Worm (Caenorhabditis elegans) whole organism, L4 larva: Measurements from ENCODE around the gene asp-4.

Experiments used
- Y75B8A.6 ChIP-seq: fragments of 200-800 bp; sonication (Bioruptor generic); IDR thresholded peaks from 2 replicates; pipeline ENCODE4 v1.3.6; 2022; ENCODE audit warnings: missing genetic modification reagents, missing genetic modification characterization, missing compliant biosample characterization
- ZK546.5 ChIP-seq, 2 experiments: sonication (generic microtip); optimal IDR thresholded peaks; 2 replicates each; lab custom pipeline; 2017; ENCODE audit warnings: missing biosample characterization in 2 of 2, missing genetic modification characterization in 2 of 2
- aha-1 ChIP-seq: fragments of 150-350 bp; peaks from one replicate; lab custom pipeline; 2014; ENCODE audit warnings: missing biosample characterization, missing genetic modification characterization
- ceh-20 ChIP-seq: fragments of 200-800 bp; sonication (Bioruptor generic); IDR thresholded peaks from 2 replicates; pipeline ENCODE4 v1.3.6; 2022; ENCODE audit warnings: missing genetic modification reagents, missing genetic modification characterization, missing compliant biosample characterization
- ctbp-1 ChIP-seq: fragments of 200-800 bp; sonication (Bioruptor generic); IDR thresholded peaks from 2 replicates; pipeline ENCODE4 v1.3.6; 2022; ENCODE audit warnings: missing genetic modification reagents, missing genetic modification characterization, missing compliant biosample characterization
- daf-16 ChIP-seq, 3 experiments: sonication (generic microtip); optimal IDR thresholded peaks; 2 replicates each; lab custom pipeline; 2016 to 2017; ENCODE audit warnings: missing genetic modification characterization in 3 of 3, missing genetic modification reagents in 3 of 3, mild to moderate bottlenecking in 2 of 3, missing compliant biosample characterization in 2 of 3, missing biosample characterization in 1 of 3, moderate library complexity in 1 of 3
- dmd-6 ChIP-seq: fragments of 200-800 bp; sonication (Bioruptor generic); IDR thresholded peaks from 2 replicates; pipeline ENCODE4 v1.3.6; 2022; ENCODE audit warnings: missing genetic modification reagents, missing genetic modification characterization, missing compliant biosample characterization
- dpl-1 ChIP-seq: fragments of 150-350 bp; optimal IDR thresholded peaks from 2 replicates; lab custom pipeline; 2014; ENCODE audit warnings: missing biosample characterization, missing genetic modification reagents, missing genetic modification characterization
- dve-1 ChIP-seq: sonication (generic microtip); optimal IDR thresholded peaks from 2 replicates; lab custom pipeline; 2017; ENCODE audit warnings: antibody characterized with exemption, mild to moderate bottlenecking, missing genetic modification characterization, missing compliant biosample characterization; ENCODE audit not compliant: insufficient read depth
- gei-8 ChIP-seq: fragments of 200-800 bp; sonication (Bioruptor generic); optimal IDR thresholded peaks from 2 replicates; lab custom pipeline; 2018; ENCODE audit warnings: mild to moderate bottlenecking, missing genetic modification characterization, missing compliant biosample characterization
- hlh-11 ChIP-seq: fragments of 200-800 bp; sonication (Bioruptor generic); optimal IDR thresholded peaks from 2 replicates; lab custom pipeline; 2018; ENCODE audit warnings: mild to moderate bottlenecking, missing genetic modification characterization, missing compliant biosample characterization
- hlh-30 ChIP-seq: sonication (generic microtip); optimal IDR thresholded peaks from 2 replicates; lab custom pipeline; 2017; ENCODE audit warnings: antibody characterized with exemption, mild to moderate bottlenecking, missing genetic modification characterization, missing compliant biosample characterization; ENCODE audit not compliant: insufficient read depth
- hmg-1.1 ChIP-seq: fragments of 200-800 bp; sonication (Bioruptor generic); IDR thresholded peaks from 2 replicates; pipeline ENCODE4 v1.3.6; 2022; ENCODE audit warnings: missing genetic modification reagents, missing genetic modification characterization, missing compliant biosample characterization
- lin-1 ChIP-seq: fragments of 200-800 bp; sonication (Bioruptor generic); IDR thresholded peaks from 2 replicates; pipeline ENCODE4 v1.3.6; 2022; ENCODE audit warnings: missing genetic modification reagents, missing genetic modification characterization, missing compliant biosample characterization
- madf-9 ChIP-seq: fragments of 200-800 bp; sonication (Bioruptor generic); conservative IDR thresholded peaks from 2 replicates; pipeline ENCODE4 v1.3.6; 2022; ENCODE audit warnings: missing genetic modification reagents, missing genetic modification characterization, missing compliant biosample characterization
- mdl-1 ChIP-seq, 2 experiments: fragments of 150-350 bp in 1 of 2; sonication (generic microtip) in 1 of 2; optimal IDR thresholded peaks; 2 replicates each; lab custom pipeline; 2014 to 2017; ENCODE audit warnings: missing biosample characterization in 2 of 2, missing genetic modification characterization in 2 of 2
- mes-2 ChIP-seq: sonication (generic microtip); optimal IDR thresholded peaks from 2 replicates; lab custom pipeline; 2016; ENCODE audit warnings: missing genotype, mild to moderate bottlenecking, missing genetic modification characterization, missing compliant biosample characterization; ENCODE audit not compliant: poor library complexity, severe bottlenecking
- mxl-2 ChIP-seq: fragments of 200-800 bp; sonication (Bioruptor generic); conservative IDR thresholded peaks from 2 replicates; pipeline ENCODE4 v1.3.6; 2022; ENCODE audit warnings: missing genetic modification reagents, missing genetic modification characterization, missing compliant biosample characterization
- mxl-3 ChIP-seq: fragments of 200-800 bp; sonication (Bioruptor generic); optimal IDR thresholded peaks from 2 replicates; lab custom pipeline; 2018; ENCODE audit warnings: mild to moderate bottlenecking, missing genetic modification characterization, missing compliant biosample characterization
- nhr-28 ChIP-seq: fragments of 150-350 bp; optimal IDR thresholded peaks from 2 replicates; lab custom pipeline; 2014; ENCODE audit warnings: missing biosample characterization, missing genetic modification characterization
- nhr-41 ChIP-seq: fragments of 200-800 bp; sonication (Bioruptor generic); IDR thresholded peaks from 2 replicates; pipeline ENCODE4 v1.3.6; 2022; ENCODE audit warnings: missing genetic modification reagents, missing genetic modification characterization, missing compliant biosample characterization
- nhr-42 ChIP-seq: fragments of 200-800 bp; sonication (Bioruptor generic); IDR thresholded peaks from 2 replicates; pipeline ENCODE4 v1.3.6; 2022; ENCODE audit warnings: missing genetic modification characterization, missing compliant biosample characterization
- nhr-48 ChIP-seq: sonication (generic microtip); optimal IDR thresholded peaks from 2 replicates; lab custom pipeline; 2016; ENCODE audit warnings: mild to moderate bottlenecking, missing genetic modification characterization, missing compliant biosample characterization
- nhr-6 ChIP-seq: fragments of 150-350 bp; optimal IDR thresholded peaks from 2 replicates; lab custom pipeline; 2014; ENCODE audit warnings: missing biosample characterization, missing genetic modification characterization
- nhr-76 ChIP-seq: fragments of 150-350 bp; optimal IDR thresholded peaks from 2 replicates; lab custom pipeline; 2014; ENCODE audit warnings: missing biosample characterization, missing genetic modification characterization
- nhr-77 ChIP-seq: fragments of 150-350 bp; optimal IDR thresholded peaks from 2 replicates; lab custom pipeline; 2014; ENCODE audit warnings: missing biosample characterization, missing genetic modification characterization
- php-3 ChIP-seq: fragments of 200-800 bp; sonication (Bioruptor generic); IDR thresholded peaks from 2 replicates; pipeline ENCODE4 v1.3.6; 2022; ENCODE audit warnings: missing genetic modification reagents, missing genetic modification characterization, missing compliant biosample characterization
- pqm-1 ChIP-seq: sonication (generic microtip); optimal IDR thresholded peaks from 2 replicates; lab custom pipeline; 2017; ENCODE audit warnings: missing biosample characterization, missing genetic modification characterization
- spr-1 ChIP-seq: sonication (generic microtip); optimal IDR thresholded peaks from 2 replicates; lab custom pipeline; 2016; ENCODE audit warnings: mild to moderate bottlenecking, missing genetic modification characterization, missing compliant biosample characterization
- tra-1 ChIP-seq: fragments of 200-800 bp; sonication (Bioruptor generic); IDR thresholded peaks from 2 replicates; pipeline ENCODE4 v1.3.6; 2022; ENCODE audit warnings: missing genetic modification reagents, missing genetic modification characterization, missing compliant biosample characterization
- unc-62 ChIP-seq, 3 experiments: fragments of 150-350 bp in 1 of 3; sonication (generic microtip); optimal IDR thresholded peaks in 2 of 3; peaks in 1 of 3; 1 replicate in 1 of 3; 2 replicates in 2 of 3; lab custom pipeline; 2014 to 2017; ENCODE audit warnings: missing biosample characterization in 3 of 3, missing genetic modification characterization in 3 of 3, missing genetic modification reagents in 3 of 3, missing genotype in 1 of 3

asp-4 gene

ce11 chrX:13261037-13261592 lies 39.9 kb upstream of the asp-4 start (continued):
- TF ChIP-seq daf-16 (GFP tag; optimal IDR thresholded peaks at IDR 0.05; lab: Kevin White, UChicago) (peak in 1 of 2 experiments; percentile 51), daf-16 (tag; optimal IDR thresholded peaks at IDR 0.05; lab: Kevin White, UChicago) (peak; percentile 85)
- TF ChIP-seq, all 104 proteins: peak for 16; not testable (repeated sequence) for 88

DNA sequence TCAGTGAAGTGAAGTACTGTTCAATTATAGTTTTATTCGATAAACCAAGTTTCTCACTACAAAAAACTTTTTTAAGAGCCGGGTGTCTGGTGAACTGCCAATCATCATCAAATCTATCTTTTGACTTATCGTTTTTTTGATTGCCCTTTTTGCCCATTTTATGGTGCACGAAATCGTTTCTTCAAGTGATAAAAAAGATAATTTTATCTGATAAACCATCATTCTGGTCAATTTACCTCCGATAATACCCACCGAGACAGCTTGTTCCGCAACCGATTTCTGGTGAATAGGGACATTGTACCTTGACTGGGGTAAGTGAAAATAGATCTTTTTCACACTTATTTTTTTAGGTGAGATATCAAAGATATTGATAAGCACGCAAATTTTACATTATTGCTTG lies 36.3 kb upstream of the asp-4 start, which contains the start of gene K08H2.10:
K08H2.10 (plus strand) TSS at position 230 of the 400 bp plus-strand sequence.
- TF ChIP-seq nhr-76 (tag; lab: Kevin White, UChicago): no peak
- TF ChIP-seq daf-16 (GFP tag; optimal IDR thresholded peaks at IDR 0.05; lab: Kevin White, UChicago): peak in 1 of 2 experiments; percentile 28
- TF ChIP-seq daf-16 (tag; optimal IDR thresholded peaks at IDR 0.05; lab: Kevin White, UChicago): peak; percentile 39
- peak; percentile 94 for TF ChIP-seq dmd-6
- no peak for TF ChIP-seq ZK546.5 (tag; optimal IDR thresholded peaks at IDR 0.05; lab: Kevin White, UChicago)
- TF ChIP-seq nhr-41 (GFP tag; lab: Robert Waterston, UW): peak; percentile 44; the same call in 1 of the 2 replicates
- peak; percentile 72; the same call in 1 of the 2 replicates for TF ChIP-seq ceh-20
- peak in 1 of 2 experiments; percentile 82 for TF ChIP-seq unc-62 (GFP tag; optimal IDR thresholded peaks at IDR 0.05 in 1 of 2; lab: Kevin White, UChicago)
- no peak for TF ChIP-seq unc-62 (tag; optimal IDR thresholded peaks at IDR 0.05; lab: Kevin White, UChicago)
- TF ChIP-seq php-3 (GFP tag; lab: Robert Waterston, UW): peak; percentile 100
- TF ChIP-seq gei-8 (GFP tag; lab: Kevin White, UChicago): no peak
- no peak for TF ChIP-seq Y75B8A.6 (GFP tag; lab: Robert Waterston, UW)
- peak; percentile 55 for TF ChIP-seq dve-1 (tag; lab: Kevin White, UChicago)
- TF ChIP-seq tra-1: peak; percentile 98
- TF ChIP-seq spr-1: no peak
- TF ChIP-seq nhr-42 (GFP tag; lab: Robert Waterston, UW): no peak
- TF ChIP-seq mxl-2 (GFP tag; lab: Robert Waterston, UW): no peak
- peak; percentile 35 for TF ChIP-seq nhr-77 (tag; lab: Kevin White, UChicago)
- peak; percentile 88 for TF ChIP-seq pqm-1 (tag; lab: Kevin White, UChicago)
- 0 out of 2 replicates have a peak, but pooled peaks have one; percentile 16 for TF ChIP-seq hmg-1.1 (GFP tag; lab: Robert Waterston, UW)
- TF ChIP-seq nhr-6 (tag; lab: Kevin White, UChicago): no peak
- TF ChIP-seq nhr-48 (tag; lab: Kevin White, UChicago): peak; percentile 7
- TF ChIP-seq hlh-11: peak; percentile 81
- peak; percentile 66 for TF ChIP-seq nhr-28 (tag; lab: Kevin White, UChicago)
- TF ChIP-seq madf-9 (GFP tag; lab: Robert Waterston, UW): no peak
- TF ChIP-seq mdl-1 (tag; optimal IDR thresholded peaks at IDR 0.05; lab: Kevin White, UChicago): no peak
- TF ChIP-seq dpl-1: no peak
- 0 out of 2 replicates have a peak, but pooled peaks have one; percentile 31 for TF ChIP-seq lin-1 (GFP tag; lab: Robert Waterston, UW)
- TF ChIP-seq, all 104 proteins: peak for 15

DNA sequence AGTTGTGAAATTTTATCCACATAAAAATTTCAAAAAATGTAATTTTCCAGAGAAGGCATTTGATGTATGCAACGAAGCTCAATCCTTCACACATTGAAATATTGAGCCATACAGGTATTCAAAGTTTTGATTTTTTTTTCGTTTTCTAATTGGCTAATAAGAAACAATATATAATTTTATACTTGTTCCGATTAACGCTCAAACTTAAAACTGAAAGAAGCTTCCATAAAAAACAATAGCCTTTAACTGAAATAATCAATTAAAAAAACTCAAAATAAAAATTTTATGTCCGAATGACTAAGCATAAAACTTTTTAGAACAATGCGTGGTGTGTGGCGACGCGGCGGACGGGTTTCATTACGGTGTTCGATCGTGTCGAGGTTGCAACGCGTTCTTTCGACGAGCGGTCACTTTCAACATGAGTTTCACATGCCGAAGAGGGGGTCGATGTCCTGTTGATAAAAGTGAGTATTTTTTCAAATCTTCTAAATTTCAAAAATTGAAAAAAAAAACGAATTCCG lies 30.7 kb upstream of the asp-4 start, which contains the start of gene nhr-32:
nhr-32 (plus strand) TSS at position 51 of the 521 bp plus-strand sequence.
- TF ChIP-seq ZK546.5 (tag; optimal IDR thresholded peaks at IDR 0.05; lab: Kevin White, UChicago) (no peak), mxl-3 (GFP tag; lab: Kevin White, UChicago) (peak; percentile 23), mdl-1 (tag; optimal IDR thresholded peaks at IDR 0.05; lab: Kevin White, UChicago) (peak in 1 of 2 experiments; percentile 22), ctbp-1 (no peak), unc-62 (GFP tag; optimal IDR thresholded peaks at IDR 0.05 in 1 of 2; lab: Kevin White, UChicago) (peak in 1 of 2 experiments; percentile 89), unc-62 (tag; optimal IDR thresholded peaks at IDR 0.05; lab: Kevin White, UChicago) (no peak), dmd-6 (peak; percentile 24), hlh-30 (tag; lab: Kevin White, UChicago) (peak; percentile 28), aha-1 (tag; lab: Kevin White, UChicago) (peak; percentile 58), mes-2 (tag; lab: Kevin White, UChicago) (peak; percentile 19)
